Worm (Caenorhabditis elegans): Measurements from ENCODE around the gene K03B8.11.

The K03B8.11 gene

DNA sequence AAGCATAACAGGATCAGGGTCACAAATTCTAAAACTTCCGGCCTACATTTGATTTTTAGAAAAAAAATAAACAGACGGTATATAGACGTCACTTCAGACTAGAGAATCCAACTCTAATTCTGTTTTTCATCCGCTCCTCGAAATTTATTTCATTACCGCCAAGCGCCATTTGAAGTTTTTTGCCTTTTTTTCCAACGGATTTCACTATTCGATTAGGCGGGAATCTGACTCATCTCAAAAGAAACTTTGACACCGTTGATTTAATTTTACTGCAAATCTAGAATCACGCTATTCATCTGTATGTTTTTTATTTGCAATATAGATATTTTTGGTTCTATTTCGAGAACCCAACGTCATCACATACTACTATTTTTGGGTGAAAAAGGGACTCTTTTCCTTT, 40.5 kb upstream of the K03B8.11 start:
- TF ChIP-seq fkh-10 (GFP tag; optimal IDR thresholded peaks at IDR 0.05) (peak; percentile 72), pqm-1 (tag; optimal IDR thresholded peaks at IDR 0.05) (no peak)

DNA sequence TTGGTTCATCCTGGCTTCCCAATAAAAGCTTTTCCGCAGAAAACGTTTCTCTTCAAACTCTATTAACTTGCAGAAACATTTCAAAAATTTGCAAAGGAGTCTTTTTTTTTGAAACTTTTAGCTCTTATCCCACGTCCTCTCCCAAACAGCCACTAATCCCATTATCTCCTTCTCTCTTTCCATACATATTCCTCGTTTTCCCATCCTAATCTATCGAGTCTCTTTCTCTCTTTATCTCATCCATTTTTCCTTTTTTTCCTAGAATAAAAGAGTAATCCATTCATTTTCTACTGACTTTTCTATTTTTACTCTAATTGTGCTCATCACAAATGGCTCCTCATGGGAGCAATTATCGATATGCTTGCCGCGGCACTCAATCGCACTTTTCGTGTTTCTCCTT, 38.4 kb upstream of the K03B8.11 start:
- TF ChIP-seq zag-1 (tag; optimal IDR thresholded peaks at IDR 0.05) (no peak), nfya-1 (tag; optimal IDR thresholded peaks at IDR 0.05; ENCODE audit: insufficient read depth) (peak; percentile 9), lin-39 (tag; optimal IDR thresholded peaks at IDR 0.05) (no peak), tbx-2 (tag; optimal IDR thresholded peaks at IDR 0.05) (peak; percentile 42), eor-1 (tag; optimal IDR thresholded peaks at IDR 0.05) (no peak)

DNA sequence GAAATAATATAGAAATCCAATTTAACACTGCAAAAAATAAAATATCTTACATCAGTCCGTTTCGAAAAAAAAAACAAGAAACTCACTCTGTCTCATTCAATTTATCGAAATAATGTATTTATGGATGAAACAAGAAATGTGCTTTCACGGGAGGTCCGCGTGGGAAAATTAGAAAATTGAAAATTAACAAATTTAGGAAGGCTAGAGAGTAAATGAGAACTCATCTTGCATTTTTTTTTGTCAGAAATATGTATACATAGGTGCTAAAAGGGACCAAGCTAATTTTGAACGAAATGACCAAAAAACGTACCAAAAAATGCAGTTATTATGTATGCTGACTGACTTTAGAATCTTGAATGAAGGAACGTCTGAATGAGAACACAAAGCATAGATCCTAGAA, 34.3 kb upstream of the K03B8.11 start, which contains the start of gene T26H10.2:
TSS of gene T26H10.2 (minus strand) at position 101 of the 400 bp plus-strand sequence.
- TF ChIP-seq sea-2 (GFP tag; optimal IDR thresholded peaks at IDR 0.05) (no peak), nfya-1 (tag; optimal IDR thresholded peaks at IDR 0.05; ENCODE audit: insufficient read depth) (no peak)

DNA sequence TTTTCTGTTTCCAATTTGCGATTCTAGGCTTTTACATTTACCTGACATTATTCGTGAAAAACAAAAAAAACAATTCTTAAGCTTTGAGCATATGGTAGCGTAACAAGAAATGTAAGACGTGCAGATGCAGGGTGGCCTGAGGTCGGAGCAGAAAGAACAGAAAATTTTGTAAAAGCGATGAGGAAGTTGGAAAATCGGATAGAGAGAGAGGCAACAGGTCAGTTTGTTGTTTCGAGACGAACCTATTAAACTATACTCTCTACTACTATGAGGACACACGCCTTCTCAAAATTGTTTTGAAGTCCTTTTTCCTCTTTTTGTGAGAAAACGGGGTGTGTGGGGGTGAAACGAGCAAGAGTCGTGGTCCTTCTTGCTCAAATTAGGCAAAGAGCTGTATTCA, 31.3 kb upstream of the K03B8.11 start, which contains the start of gene des-2:
TSS of gene des-2 (minus strand) at position 101 of the 400 bp plus-strand sequence.
- TF ChIP-seq nhr-12 (tag; optimal IDR thresholded peaks at IDR 0.05) = no peak
- no peak for TF ChIP-seq zag-1 (tag; optimal IDR thresholded peaks at IDR 0.05)
- TF ChIP-seq lin-15B (tag; optimal IDR thresholded peaks at IDR 0.05) = no peak
- no peak for TF ChIP-seq R02D3.7 (tag; optimal IDR thresholded peaks at IDR 0.05)
- TF ChIP-seq unc-62 (GFP tag; optimal IDR thresholded peaks at IDR 0.05) = no peak
- TF ChIP-seq nhr-25 (tag; optimal IDR thresholded peaks at IDR 0.05) = no peak
- TF ChIP-seq nhr-28 (tag; optimal IDR thresholded peaks at IDR 0.05) = no peak
- no peak for TF ChIP-seq daf-12 (tag; optimal IDR thresholded peaks at IDR 0.05)
- TF ChIP-seq elt-1 (tag; optimal IDR thresholded peaks at IDR 0.05) = no peak
- no peak for TF ChIP-seq ceh-28 (tag; optimal IDR thresholded peaks at IDR 0.05)
- no peak for TF ChIP-seq eor-1 (tag; optimal IDR thresholded peaks at IDR 0.05)
- TF ChIP-seq nhr-23 (tag; optimal IDR thresholded peaks at IDR 0.05) = no peak
- TF ChIP-seq fkh-2 (tag; optimal IDR thresholded peaks at IDR 0.05) = no peak
- TF ChIP-seq unc-39 (tag; optimal IDR thresholded peaks at IDR 0.05) = no peak
- TF ChIP-seq ama-1 (optimal IDR thresholded peaks at IDR 0.05) = no peak
- no peak for TF ChIP-seq ceh-16 (tag; optimal IDR thresholded peaks at IDR 0.05)
- TF ChIP-seq nhr-43 (tag; optimal IDR thresholded peaks at IDR 0.05; ENCODE audit: poor library complexity, severe bottlenecking) = no peak
- TF ChIP-seq pqm-1 (tag; optimal IDR thresholded peaks at IDR 0.05) = no peak
- TF ChIP-seq skn-1 (tag; optimal IDR thresholded peaks at IDR 0.05) = no peak
- TF ChIP-seq elt-3 (tag; optimal IDR thresholded peaks at IDR 0.05) = no peak

DNA sequence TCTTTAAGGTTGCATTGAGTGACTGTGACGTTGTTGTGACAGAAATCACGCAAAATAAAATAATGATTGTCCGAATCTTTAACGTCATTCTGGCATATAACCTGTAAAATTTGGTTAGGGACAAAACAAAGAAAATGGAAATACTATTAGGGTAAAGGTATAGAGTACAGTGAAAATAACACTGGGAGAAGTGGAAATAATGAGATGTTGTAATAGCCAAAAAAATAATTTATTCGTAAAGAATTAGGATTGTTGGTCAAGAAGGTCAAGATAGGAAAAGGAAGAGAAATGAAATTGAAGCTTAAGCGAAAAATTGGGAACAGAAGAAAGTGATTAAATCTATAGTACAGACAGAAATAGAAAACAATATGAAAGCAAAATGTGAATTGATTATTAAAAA, 24.8 kb upstream of the K03B8.11 start, which contains the start of gene deg-3:
TSS of gene deg-3 (minus strand) at position 101 of the 400 bp plus-strand sequence.
- TF ChIP-seq mml-1 (tag; optimal IDR thresholded peaks at IDR 0.05) = no peak
- no peak for TF ChIP-seq nhr-76 (tag; optimal IDR thresholded peaks at IDR 0.05)
- TF ChIP-seq unc-62 (GFP tag; optimal IDR thresholded peaks at IDR 0.05) = no peak
- no peak for TF ChIP-seq ama-1 (optimal IDR thresholded peaks at IDR 0.05)
- TF ChIP-seq ztf-11 (tag; optimal IDR thresholded peaks at IDR 0.05) = no peak
- no peak for TF ChIP-seq R02D3.7 (tag; optimal IDR thresholded peaks at IDR 0.05)
- no peak for TF ChIP-seq sea-2 (GFP tag; optimal IDR thresholded peaks at IDR 0.05)
- no peak for TF ChIP-seq ceh-82 (tag; optimal IDR thresholded peaks at IDR 0.05)
- no peak for TF ChIP-seq nhr-23 (tag; optimal IDR thresholded peaks at IDR 0.05)
- TF ChIP-seq pqm-1 (tag; optimal IDR thresholded peaks at IDR 0.05) = no peak
- TF ChIP-seq pha-4 (tag; optimal IDR thresholded peaks at IDR 0.05) = no peak
- TF ChIP-seq ztf-4 (tag; optimal IDR thresholded peaks at IDR 0.05) = no peak
- TF ChIP-seq nhr-77 (tag; optimal IDR thresholded peaks at IDR 0.05) = no peak

DNA sequence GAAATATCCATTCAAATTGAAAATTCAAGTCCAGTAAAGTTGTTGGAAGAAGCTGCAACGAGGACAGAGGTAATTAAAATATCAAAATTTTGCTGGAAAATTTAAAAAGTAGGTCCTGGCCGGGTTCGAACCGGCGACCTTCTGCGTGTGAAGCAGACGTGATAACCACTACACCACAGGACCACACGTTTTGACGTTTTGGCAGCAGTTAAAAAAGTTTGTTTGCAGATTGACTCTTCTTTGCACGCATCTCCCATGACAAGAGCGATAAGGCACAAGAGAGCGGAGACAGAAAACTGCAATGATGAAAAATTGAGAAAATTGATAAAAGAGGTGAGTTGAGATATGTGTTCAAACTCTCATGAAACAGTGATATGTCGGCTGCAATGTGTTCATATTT, 21.8 kb upstream of the K03B8.11 start:
- TF ChIP-seq pqm-1 (tag; optimal IDR thresholded peaks at IDR 0.05) (peak; percentile 60), fkh-2 (tag; optimal IDR thresholded peaks at IDR 0.05) (no peak), snpc-4 (tag; optimal IDR thresholded peaks at IDR 0.05) (peak; percentile 14), elt-2 (tag; optimal IDR thresholded peaks at IDR 0.05) (peak; percentile 79), zag-1 (tag; optimal IDR thresholded peaks at IDR 0.05) (no peak), nhr-237 (tag; optimal IDR thresholded peaks at IDR 0.05) (no peak), skn-1 (tag; optimal IDR thresholded peaks at IDR 0.05) (no peak), sea-2 (GFP tag; optimal IDR thresholded peaks at IDR 0.05) (no peak), ceh-9 (tag; optimal IDR thresholded peaks at IDR 0.05) (no peak), lsy-12 (tag; optimal IDR thresholded peaks at IDR 0.05) (peak; percentile 2), fkh-10 (GFP tag; optimal IDR thresholded peaks at IDR 0.05) (no peak), egl-27 (tag; optimal IDR thresholded peaks at IDR 0.05) (no peak), hmg-11 (tag; optimal IDR thresholded peaks at IDR 0.05) (no peak), R02D3.7 (tag; optimal IDR thresholded peaks at IDR 0.05) (no peak), elt-3 (tag; optimal IDR thresholded peaks at IDR 0.05) (no peak), unc-62 (GFP tag; optimal IDR thresholded peaks at IDR 0.05) (no peak), nhr-67 (tag; optimal IDR thresholded peaks at IDR 0.05) (no peak), jun-1 (tag; optimal IDR thresholded peaks at IDR 0.05) (peak; percentile 58), elt-1 (tag; optimal IDR thresholded peaks at IDR 0.05) (no peak)
